Fruit fly (Drosophila melanogaster) whole organism, embryonic: ENCODE data around the gene AIMP2.

Experiments
- Adf1 ChIP-seq: fragments of 200-800 bp; sonication (Bioruptor generic); IDR thresholded peaks from 2 replicates; pipeline ENCODE4 v1.3.6; 2022; ENCODE audit warnings: missing biosample characterization, missing genetic modification characterization
- Bdp1 ChIP-seq: fragments of 200-800 bp; sonication (Bioruptor generic); optimal IDR thresholded peaks from 3 replicates; lab custom pipeline; 2016; ENCODE audit warnings: missing biosample characterization, missing genetic modification characterization
- Blimp-1 ChIP-seq: fragments of 200-800 bp; sonication (Bioruptor generic); optimal IDR thresholded peaks from 3 replicates; lab custom pipeline; 2018; ENCODE audit warnings: missing biosample characterization, missing genetic modification characterization, mild to moderate bottlenecking, moderate library complexity, missing genetic modification reagents
- C15 ChIP-seq: fragments of 200-800 bp; sonication (Bioruptor generic); IDR thresholded peaks from 3 replicates; pipeline ENCODE4 v1.3.6; 2022; ENCODE audit warnings: missing biosample characterization, missing genetic modification characterization
- CG11085 ChIP-seq: fragments of 200-800 bp; sonication (Bioruptor generic); IDR thresholded peaks from 2 replicates; pipeline ENCODE4 v1.3.6; 2022; ENCODE audit warnings: missing biosample characterization, missing genetic modification characterization
- CG11695 ChIP-seq: fragments of 200-800 bp; sonication (Bioruptor generic); IDR thresholded peaks from 3 replicates; pipeline ENCODE4 v1.3.6; 2022; ENCODE audit warnings: missing biosample characterization, missing genetic modification characterization
- CG12236 ChIP-seq: fragments of 200-800 bp; sonication (Bioruptor generic); optimal IDR thresholded peaks from 2 replicates; lab custom pipeline; 2016; ENCODE audit warnings: missing biosample characterization, missing genetic modification characterization
- CG12769 ChIP-seq: fragments of 200-800 bp; sonication (Bioruptor generic); optimal IDR thresholded peaks from 2 replicates; lab custom pipeline; 2019; ENCODE audit warnings: missing biosample characterization, mild to moderate bottlenecking, missing genetic modification characterization, moderate library complexity
- CG13424 ChIP-seq: fragments of 200-800 bp; sonication (Bioruptor generic); optimal IDR thresholded peaks from 2 replicates; lab custom pipeline; 2019; ENCODE audit warnings: missing biosample characterization, mild to moderate bottlenecking, missing genetic modification characterization, moderate library complexity
- CG13624 ChIP-seq: fragments of 200-800 bp; sonication (Bioruptor generic); optimal IDR thresholded peaks from 2 replicates; lab custom pipeline; 2016; ENCODE audit warnings: missing biosample characterization, missing genetic modification characterization
- CG15479 ChIP-seq: fragments of 200-800 bp; sonication (Bioruptor generic); optimal IDR thresholded peaks from 3 replicates; lab custom pipeline; 2019; ENCODE audit warnings: missing biosample characterization, mild to moderate bottlenecking, missing genetic modification characterization, moderate library complexity
- CG15601 ChIP-seq: fragments of 200-800 bp; sonication (Bioruptor generic); optimal IDR thresholded peaks from 3 replicates; lab custom pipeline; 2019; ENCODE audit warnings: missing biosample characterization, mild to moderate bottlenecking, missing genetic modification characterization, moderate library complexity
- CG16813 ChIP-seq: fragments of 200-800 bp; sonication (Bioruptor generic); IDR thresholded peaks from 3 replicates; pipeline ENCODE4 v1.3.6; 2022; ENCODE audit warnings: missing biosample characterization, missing genetic modification characterization; ENCODE audit not compliant: partially characterized antibody
- CG17802 ChIP-seq: fragments of 200-800 bp; sonication (Bioruptor generic); optimal IDR thresholded peaks from 2 replicates; lab custom pipeline; 2018; ENCODE audit warnings: missing biosample characterization, mild to moderate bottlenecking, missing genetic modification characterization, moderate library complexity
- CG18262 ChIP-seq: fragments of 200-800 bp; optimal IDR thresholded peaks from 3 replicates; lab custom pipeline; 2019; ENCODE audit warnings: missing biosample characterization, mild to moderate bottlenecking, missing genetic modification characterization, moderate library complexity
- CG18476 ChIP-seq: fragments of 200-800 bp; sonication (Bioruptor generic); optimal IDR thresholded peaks from 2 replicates; lab custom pipeline; 2016; ENCODE audit warnings: missing biosample characterization, mild to moderate bottlenecking, missing genetic modification characterization
- CG18764 ChIP-seq: fragments of 200-800 bp; sonication (Bioruptor generic); optimal IDR thresholded peaks from 3 replicates; lab custom pipeline; 2016; ENCODE audit warnings: missing biosample characterization, missing genetic modification characterization
- CG2116 ChIP-seq: fragments of 200-800 bp; sonication (Bioruptor generic); optimal IDR thresholded peaks from 3 replicates; lab custom pipeline; 2018; ENCODE audit warnings: missing biosample characterization, mild to moderate bottlenecking, missing genetic modification characterization
- CG31441 ChIP-seq: fragments of 200-800 bp; sonication (Bioruptor generic); IDR thresholded peaks from 2 replicates; pipeline ENCODE4 v1.3.6; 2022; ENCODE audit warnings: missing biosample characterization, missing genetic modification characterization
- CG33557 ChIP-seq: fragments of 200-800 bp; sonication (Bioruptor generic); optimal IDR thresholded peaks from 2 replicates; lab custom pipeline; 2019; ENCODE audit warnings: missing biosample characterization, mild to moderate bottlenecking, missing genetic modification characterization, moderate library complexity
- CG42726 ChIP-seq: fragments of 200-800 bp; sonication (Bioruptor generic); IDR thresholded peaks from 2 replicates; pipeline ENCODE4 v1.3.6; 2022; ENCODE audit warnings: missing biosample characterization, missing genetic modification characterization; ENCODE audit not compliant: partially characterized antibody
- CG4424 ChIP-seq: fragments of 200-800 bp; sonication (Bioruptor generic); optimal IDR thresholded peaks from 3 replicates; lab custom pipeline; 2016; ENCODE audit warnings: missing biosample characterization, missing genetic modification characterization
- CG4730 ChIP-seq: fragments of 200-800 bp; sonication (Bioruptor generic); IDR thresholded peaks from 2 replicates; pipeline ENCODE4 v1.3.6; 2022; ENCODE audit warnings: missing biosample characterization, missing genetic modification characterization
- CG7839 ChIP-seq: fragments of 200-800 bp; sonication (Bioruptor generic); optimal IDR thresholded peaks from 3 replicates; lab custom pipeline; 2018; ENCODE audit warnings: missing biosample characterization, mild to moderate bottlenecking, missing genetic modification characterization, moderate library complexity
- CG7928 ChIP-seq: fragments of 200-800 bp; sonication (Bioruptor generic); optimal IDR thresholded peaks from 2 replicates; lab custom pipeline; 2017; ENCODE audit warnings: missing biosample characterization, mild to moderate bottlenecking, missing genetic modification characterization
- CG7987 ChIP-seq: fragments of 200-800 bp; sonication (Bioruptor generic); optimal IDR thresholded peaks from 2 replicates; lab custom pipeline; 2018; ENCODE audit warnings: missing biosample characterization, mild to moderate bottlenecking, missing genetic modification characterization, moderate library complexity
- CG9932 ChIP-seq: fragments of 200-800 bp; sonication (Bioruptor generic); IDR thresholded peaks from 2 replicates; pipeline ENCODE4 v1.3.6; 2022; ENCODE audit warnings: missing biosample characterization, missing genetic modification characterization
- CHES-1-like ChIP-seq: fragments of 200-800 bp; sonication (Bioruptor generic); optimal IDR thresholded peaks from 2 replicates; lab custom pipeline; 2016; ENCODE audit warnings: missing biosample characterization, missing genetic modification characterization
- Gug ChIP-seq: fragments of 200-800 bp; sonication (Bioruptor generic); IDR thresholded peaks from 4 replicates; pipeline ENCODE4 v1.3.6; 2022; ENCODE audit warnings: missing biosample characterization, missing genetic modification characterization
- Sry-β ChIP-seq: fragments of 200-800 bp; sonication (Bioruptor generic); optimal IDR thresholded peaks from 2 replicates; lab custom pipeline; 2018; ENCODE audit warnings: missing biosample characterization, mild to moderate bottlenecking, missing genetic modification characterization, moderate library complexity
- Vsx1 ChIP-seq: fragments of 200-800 bp; sonication (Bioruptor generic); optimal IDR thresholded peaks from 2 replicates; lab custom pipeline; 2017; ENCODE audit warnings: missing biosample characterization, mild to moderate bottlenecking, missing genetic modification characterization, missing genetic modification reagents
- aop ChIP-seq: fragments of 200-800 bp; sonication (Bioruptor generic); IDR thresholded peaks from 2 replicates; pipeline ENCODE4 v1.3.6; 2022; ENCODE audit warnings: missing biosample characterization, missing genetic modification characterization
- ato ChIP-seq: fragments of 200-800 bp; sonication (Bioruptor generic); IDR thresholded peaks from 2 replicates; pipeline ENCODE4 v1.3.6; 2022; ENCODE audit warnings: missing biosample characterization, missing genetic modification characterization; ENCODE audit not compliant: partially characterized antibody
- caup ChIP-seq: fragments of 200-800 bp; sonication (Bioruptor generic); optimal IDR thresholded peaks from 3 replicates; lab custom pipeline; 2017; ENCODE audit warnings: missing biosample characterization, mild to moderate bottlenecking, missing genetic modification characterization, moderate library complexity; ENCODE audit not compliant: severe bottlenecking
- danr ChIP-seq: fragments of 200-800 bp; sonication (Bioruptor generic); IDR thresholded peaks from 2 replicates; pipeline ENCODE4 v1.3.6; 2022; ENCODE audit warnings: missing biosample characterization, missing genetic modification characterization
- dmrt11E ChIP-seq: fragments of 200-800 bp; sonication (Bioruptor generic); optimal IDR thresholded peaks from 3 replicates; lab custom pipeline; 2018; ENCODE audit warnings: missing biosample characterization, mild to moderate bottlenecking, missing genetic modification characterization, moderate library complexity
- ems ChIP-seq: fragments of 200-800 bp; sonication (Bioruptor generic); optimal IDR thresholded peaks from 3 replicates; lab custom pipeline; 2016; ENCODE audit warnings: missing biosample characterization, missing genetic modification characterization
- gem ChIP-seq: fragments of 200-800 bp; sonication (Bioruptor generic); optimal IDR thresholded peaks from 2 replicates; lab custom pipeline; 2019; ENCODE audit warnings: missing biosample characterization, mild to moderate bottlenecking, missing genetic modification characterization, moderate library complexity
- gsb ChIP-seq: fragments of 200-800 bp; sonication (Bioruptor generic); IDR thresholded peaks from 2 replicates; pipeline ENCODE4 v1.3.6; 2022; ENCODE audit warnings: missing biosample characterization, missing genetic modification characterization
- insv ChIP-seq, 2 experiments: fragments of 200-800 bp; sonication (Bioruptor generic); optimal IDR thresholded peaks; 3 replicates each; lab custom pipeline; 2016 to 2018; ENCODE audit warnings: missing biosample characterization in 2 of 2, missing genetic modification characterization in 2 of 2
- kni ChIP-seq: fragments of 200-800 bp; sonication (Bioruptor generic); optimal IDR thresholded peaks from 3 replicates; lab custom pipeline; 2017; ENCODE audit warnings: mild to moderate bottlenecking, missing biosample characterization, missing genetic modification reagents, missing genetic modification characterization
- lab ChIP-seq: fragments of 200-800 bp; sonication (Bioruptor generic); optimal IDR thresholded peaks from 3 replicates; lab custom pipeline; 2017; ENCODE audit warnings: missing biosample characterization, missing genetic modification characterization, mild to moderate bottlenecking, moderate library complexity, missing genetic modification reagents
- org-1 ChIP-seq: fragments of 200-800 bp; sonication (Bioruptor generic); optimal IDR thresholded peaks from 2 replicates; lab custom pipeline; 2017; ENCODE audit warnings: missing biosample characterization, missing genetic modification characterization
- row ChIP-seq: fragments of 200-800 bp; sonication (Bioruptor generic); IDR thresholded peaks from 3 replicates; pipeline ENCODE4 v1.3.6; 2022; ENCODE audit warnings: missing biosample characterization, missing genetic modification characterization
- salm ChIP-seq: fragments of 200-800 bp; sonication (Bioruptor generic); optimal IDR thresholded peaks from 2 replicates; lab custom pipeline; 2018; ENCODE audit warnings: missing biosample characterization, mild to moderate bottlenecking, missing genetic modification characterization
- sim ChIP-seq: fragments of 200-800 bp; sonication (Bioruptor generic); IDR thresholded peaks from 2 replicates; pipeline ENCODE4 v1.3.6; 2022; ENCODE audit warnings: missing biosample characterization, missing genetic modification characterization
- so ChIP-seq: fragments of 200-800 bp; sonication (Bioruptor generic); IDR thresholded peaks from 3 replicates; pipeline ENCODE4 v1.3.6; 2022; ENCODE audit warnings: missing biosample characterization, missing genetic modification characterization
- tio ChIP-seq: fragments of 200-800 bp; sonication (Bioruptor generic); optimal IDR thresholded peaks from 2 replicates; lab custom pipeline; 2017; ENCODE audit warnings: missing biosample characterization, missing genetic modification characterization, inconsistent platforms
- unpg ChIP-seq: fragments of 200-800 bp; sonication (Bioruptor generic); optimal IDR thresholded peaks from 3 replicates; lab custom pipeline; 2018; ENCODE audit warnings: missing biosample characterization, mild to moderate bottlenecking, missing genetic modification characterization, moderate library complexity
- zf30C ChIP-seq: fragments of 200-800 bp; sonication (Bioruptor generic); optimal IDR thresholded peaks from 3 replicates; lab custom pipeline; 2018; ENCODE audit warnings: missing biosample characterization, mild to moderate bottlenecking, missing genetic modification characterization

AIMP2 gene

DNA sequence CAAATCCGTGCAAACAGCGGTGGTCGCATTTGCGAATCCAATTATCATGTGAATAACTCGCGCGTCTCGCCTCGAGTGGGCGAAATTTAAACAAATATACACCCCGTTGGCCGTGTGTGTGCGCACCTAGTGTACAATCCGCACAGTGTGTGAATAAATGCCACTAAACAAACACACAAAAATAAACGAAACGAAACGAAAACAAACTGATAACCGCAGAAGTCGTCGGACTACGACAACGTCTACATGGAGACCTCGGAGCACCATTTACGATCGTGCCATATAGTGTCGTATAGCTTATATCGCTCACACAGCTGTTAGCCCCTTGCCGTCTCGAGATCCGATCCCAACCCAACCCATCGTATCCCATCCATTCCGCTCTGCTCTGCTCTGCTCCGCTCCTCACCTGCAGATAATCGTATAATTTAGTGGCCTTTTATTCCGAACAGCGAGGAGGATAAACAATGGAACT, 16.9 kb upstream of the AIMP2 start (continued):
- TF ChIP-seq CG16813 (GFP tag; lab: Robert Waterston, UW) (no peak), zf30C (GFP tag; lab: Kevin White, UChicago) (no peak), CG4424 (GFP tag; lab: Kevin White, UChicago) (no peak), CG15601 (tag; lab: Kevin White, UChicago) (peak; percentile 74), sim (0 out of 2 replicates have a peak, but pooled peaks have one; percentile 36), Vsx1 (no peak), CG4730 (no peak), C15 (no peak), CG2116 (GFP tag; lab: Kevin White, UChicago) (no peak), danr (GFP tag; lab: Robert Waterston, UW) (no peak; the same call in 1 of the 2 replicates), ems (GFP tag; lab: Kevin White, UChicago) (no peak), aop (no peak), CG7928 (GFP tag; lab: Kevin White, UChicago) (peak; percentile 57), Gug (no peak), CG9932 (GFP tag; lab: Robert Waterston, UW) (no peak), CG18262 (peak; percentile 48), kni (GFP tag; lab: Kevin White, UChicago) (peak; percentile 85), CG11085 (GFP tag; lab: Robert Waterston, UW) (no peak), gem (no peak), salm (tag; lab: Kevin White, UChicago) (peak; percentile 53), Bdp1 (GFP tag; lab: Kevin White, UChicago) (peak; percentile 3), row (GFP tag; lab: Robert Waterston, UW) (no peak), Sry-β (GFP tag; lab: Kevin White, UChicago) (no peak), dmrt11E (tag; lab: Kevin White, UChicago) (peak; percentile 4), org-1 (GFP tag; lab: Kevin White, UChicago) (peak; percentile 84), CG13624 (GFP tag; lab: Kevin White, UChicago) (peak; percentile 38), CG31441 (GFP tag; lab: Robert Waterston, UW) (no peak), CG13424 (tag; lab: Kevin White, UChicago) (peak; percentile 64), CG12769 (tag; lab: Kevin White, UChicago) (peak; percentile 96), CG42726 (GFP tag; lab: Robert Waterston, UW) (no peak), CG18764 (GFP tag; lab: Kevin White, UChicago) (no peak), caup (peak; percentile 91), CG15479 (GFP tag; lab: Kevin White, UChicago) (peak; percentile 92), Adf1 (GFP tag; lab: Robert Waterston, UW) (peak; percentile 31; the same call in 1 of the 2 replicates), CG11695 (GFP tag; lab: Robert Waterston, UW) (peak; percentile 78), unpg (GFP tag; lab: Kevin White, UChicago) (peak; percentile 64), tio (GFP tag; lab: Kevin White, UChicago) (no peak), CG17802 (tag; lab: Kevin White, UChicago) (peak; percentile 39), CG7987 (GFP tag; lab: Kevin White, UChicago) (peak; percentile 88), Blimp-1 (GFP tag; lab: Kevin White, UChicago) (no peak), lab (GFP tag; lab: Kevin White, UChicago) (peak; percentile 89), gsb (peak; percentile 65; the same call in 1 of the 2 replicates), CG18476 (peak; percentile 51), ato (GFP tag; lab: Robert Waterston, UW) (no peak), CHES-1-like (GFP tag; lab: Kevin White, UChicago) (peak; percentile 87), CG12236 (GFP tag; lab: Kevin White, UChicago) (peak; percentile 25), CG33557 (GFP tag; lab: Kevin White, UChicago) (peak; percentile 74), so (GFP tag; lab: Robert Waterston, UW) (peak; percentile 85; the same call in 2 of the 3 replicates), CG7839 (tag; lab: Kevin White, UChicago) (no peak), insv (GFP tag; optimal IDR thresholded peaks at IDR 0.05; lab: Kevin White, UChicago) (peak in 1 of 2 experiments; percentile 53)
